Worm (Caenorhabditis elegans): ENCODE results near the gene skat-1.

DNA sequence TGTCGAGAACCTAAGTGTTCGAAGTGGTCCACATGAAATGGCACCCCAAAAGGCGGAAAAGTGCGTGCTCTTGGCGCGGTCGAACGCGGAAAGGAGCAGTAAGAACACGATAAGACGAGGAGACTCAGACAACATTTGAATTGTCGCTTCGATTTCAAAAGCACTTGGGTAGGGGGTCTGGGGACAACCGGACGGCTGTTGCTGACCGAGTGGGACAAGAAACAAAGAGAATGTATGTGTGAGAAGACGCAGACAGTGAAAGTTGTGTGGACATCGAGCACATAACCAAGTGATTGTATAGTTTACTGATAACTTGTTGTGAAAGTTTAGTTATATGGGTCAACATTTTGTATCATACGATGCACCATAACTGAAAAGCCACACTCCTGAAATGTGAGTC lies 10.6 kb upstream of the skat-1 start:
- no peak for TF ChIP-seq sea-1 (GFP tag; conservative IDR thresholded peaks at IDR 0.05)
- TF ChIP-seq ama-1 (optimal IDR thresholded peaks at IDR 0.05), result no peak
- no peak for TF ChIP-seq ets-7 (tag; optimal IDR thresholded peaks at IDR 0.05)
- TF ChIP-seq scrt-1 (GFP tag; IDR thresholded peaks at IDR 0.05), result no peak
- TF ChIP-seq tra-4 (tag; optimal IDR thresholded peaks at IDR 0.05), result no peak
- no peak for TF ChIP-seq ceh-36 (tag; optimal IDR thresholded peaks at IDR 0.05)
- peak; percentile 22 for TF ChIP-seq hmg-4 (GFP tag; optimal IDR thresholded peaks at IDR 0.05)
- TF ChIP-seq hmbx-1 (tag; optimal IDR thresholded peaks at IDR 0.05), result no peak
- no peak for TF ChIP-seq pes-1 (GFP tag; IDR thresholded peaks at IDR 0.05)
- no peak for TF ChIP-seq flt-1 (GFP tag; IDR thresholded peaks at IDR 0.05)
- no peak for TF ChIP-seq ceh-13 (GFP tag; optimal IDR thresholded peaks at IDR 0.05)
- TF ChIP-seq F13C5.2 (tag; optimal IDR thresholded peaks at IDR 0.05), result no peak

Measured in whole organism, early embryonic.